Worm (Caenorhabditis elegans) whole organism, midembryonic: ENCODE measurements around the gene dpm-1.

Experiments
- T22C8.4 ChIP-seq: fragments of 200-800 bp; sonication (Bioruptor generic); IDR thresholded peaks from 2 replicates; pipeline ENCODE4 v1.3.6; 2022; ENCODE audit warnings: missing genetic modification characterization, missing compliant biosample characterization
- flt-1 ChIP-seq: fragments of 200-800 bp; sonication (Bioruptor generic); IDR thresholded peaks from 2 replicates; pipeline ENCODE4 v1.3.6; 2022; ENCODE audit warnings: missing genetic modification characterization, missing compliant biosample characterization
- med-1 ChIP-seq: sonication (generic microtip); optimal IDR thresholded peaks from 2 replicates; lab custom pipeline; 2017; ENCODE audit warnings: missing genetic modification characterization, mild to moderate bottlenecking, missing compliant biosample characterization, antibody characterized with exemption, missing genetic modification reagents; ENCODE audit not compliant: insufficient read depth
- tab-1 ChIP-seq: fragments of 200-800 bp; sonication (Bioruptor generic); IDR thresholded peaks from 2 replicates; pipeline ENCODE4 v1.3.6; 2022; ENCODE audit warnings: missing genetic modification characterization, missing compliant biosample characterization
- ztf-29 ChIP-seq: fragments of 200-800 bp; sonication (Bioruptor generic); IDR thresholded peaks from 2 replicates; pipeline ENCODE4 v1.3.6; 2022; ENCODE audit warnings: missing genetic modification reagents, missing genetic modification characterization, missing compliant biosample characterization

DNA sequence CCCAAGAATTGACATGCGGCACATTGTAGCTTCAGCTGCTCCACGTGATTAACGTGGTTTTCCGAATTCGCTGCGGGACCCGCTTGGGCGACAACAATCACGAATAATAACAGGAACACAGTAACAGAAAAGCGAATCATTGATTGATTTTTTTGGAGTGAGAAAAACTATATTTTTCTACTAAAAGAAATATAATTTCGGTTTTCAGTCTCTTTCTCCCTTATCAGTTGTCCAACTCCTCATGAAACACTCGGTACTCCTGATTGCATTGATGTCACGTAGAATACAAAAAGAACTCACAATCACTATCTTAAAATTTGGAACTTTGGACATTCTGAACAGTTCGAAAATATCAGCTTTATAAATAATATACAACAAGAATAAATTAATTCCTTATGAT is 16.6 kb upstream of the dpm-1 start, which contains the start of gene Y66H1A.5:
- TF ChIP-seq T22C8.4: no peak
- no peak for TF ChIP-seq flt-1 (GFP tag; lab: Robert Waterston, UW)
- no peak for TF ChIP-seq ztf-29 (GFP tag; lab: Robert Waterston, UW)
- no peak for TF ChIP-seq tab-1 (GFP tag; lab: Robert Waterston, UW)
- no peak for TF ChIP-seq med-1
